Worm (Caenorhabditis elegans): ENCODE data around the gene dlc-4.

The dlc-4 gene

DNA sequence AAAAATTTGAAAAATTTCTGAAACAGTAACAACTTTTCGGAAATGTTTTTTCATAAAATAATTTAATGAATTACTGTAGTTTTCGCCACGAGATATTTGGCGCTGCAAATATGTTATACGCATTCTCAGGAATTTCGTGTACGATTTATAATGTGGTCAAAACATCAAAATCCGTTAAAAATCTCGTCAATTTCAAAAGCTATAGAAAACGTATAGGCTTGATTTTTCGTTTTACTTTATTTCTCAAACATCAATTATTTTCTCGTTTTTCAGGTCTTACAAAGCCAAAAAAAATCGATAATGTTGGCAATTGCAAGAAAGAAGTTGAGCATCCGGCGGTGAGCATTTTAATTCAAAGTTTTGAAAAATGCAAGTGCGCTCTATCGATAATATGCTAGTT, at the start of gene dlc-4:
Gene dlc-4 (plus strand): TSS at position 301 of the 400 bp plus-strand sequence.
- TF ChIP-seq attf-6 (GFP tag; IDR thresholded peaks at IDR 0.05), result peak; percentile 68; the same call in 1 of the 2 replicates
- no peak for TF ChIP-seq somi-1 (GFP tag; optimal IDR thresholded peaks at IDR 0.05)

- TF ChIP-seq ceh-40 (GFP tag; IDR thresholded peaks at IDR 0.05), result no peak
- TF ChIP-seq snpc-4 (GFP tag; optimal IDR thresholded peaks at IDR 0.05), result no peak
- TF ChIP-seq snpc-4 (tag; optimal IDR thresholded peaks at IDR 0.05), result peak in 1 of 4 experiments; percentile 36
- no peak for TF ChIP-seq attf-3 (GFP tag; conservative IDR thresholded peaks at IDR 0.05)
- no peak for TF ChIP-seq F37B4.10 (GFP tag; IDR thresholded peaks at IDR 0.05)
- no peak for TF ChIP-seq cebp-1 (GFP tag; IDR thresholded peaks at IDR 0.05)
- TF ChIP-seq cebp-1 (tag; optimal IDR thresholded peaks at IDR 0.05), result no peak
Measured at ce11 chrIV:16393668-16394067, 49.4 kb upstream of the dlc-4 start, which contains the start of gene Y65A5A.24. TSS of gene Y65A5A.24 (plus strand) at chrIV:16393968.

ce11 chrIV:16396651-16397050, 46.4 kb upstream of the dlc-4 start:
- TF ChIP-seq unc-62 (GFP tag; optimal IDR thresholded peaks at IDR 0.05), result peak; percentile 93
- no peak for TF ChIP-seq F52B5.7 (tag; optimal IDR thresholded peaks at IDR 0.05)

- TF ChIP-seq ceh-27 (GFP tag; optimal IDR thresholded peaks at IDR 0.05) (peak; percentile 43), C17E4.6 (GFP tag; IDR thresholded peaks at IDR 0.05) (no peak), C06A6.2 (GFP tag; conservative IDR thresholded peaks at IDR 0.05) (no peak), pbrm-1 (GFP tag; IDR thresholded peaks at IDR 0.05) (peak; percentile 82), Y53F4B.3 (GFP tag; IDR thresholded peaks at IDR 0.05) (no peak), hsf-1 (GFP tag; IDR thresholded peaks at IDR 0.05) (0 out of 2 replicates have a peak, but pooled peaks have one; percentile 35), T07F8.4 (tag; optimal IDR thresholded peaks at IDR 0.05) (peak; percentile 32), ztf-3 (GFP tag; optimal IDR thresholded peaks at IDR 0.05) (no peak), tlf-1 (GFP tag; optimal IDR thresholded peaks at IDR 0.05) (no peak), Y67H2A.10 (GFP tag; conservative IDR thresholded peaks at IDR 0.05) (no peak), ceh-100 (GFP tag; IDR thresholded peaks at IDR 0.05) (peak; percentile 55; the same call in 1 of the 2 replicates), nhr-90 (tag; optimal IDR thresholded peaks at IDR 0.05) (peak; percentile 69), cebp-1 (GFP tag; IDR thresholded peaks at IDR 0.05) (no peak), cebp-1 (tag; optimal IDR thresholded peaks at IDR 0.05) (peak; percentile 50), lsl-1 (GFP tag; optimal IDR thresholded peaks at IDR 0.05) (peak; percentile 31), snpc-4 (GFP tag; optimal IDR thresholded peaks at IDR 0.05) (peak; percentile 88), snpc-4 (tag; optimal IDR thresholded peaks at IDR 0.05) (peak; percentile 18 to 96 (median 91)), dpff-1 (tag; optimal IDR thresholded peaks at IDR 0.05) (no peak), lin-54 (GFP tag; optimal IDR thresholded peaks at IDR 0.05) (peak; percentile 32), bed-2 (GFP tag; IDR thresholded peaks at IDR 0.05) (no peak), nhr-80 (tag; optimal IDR thresholded peaks at IDR 0.05) (no peak), F37B4.10 (GFP tag; IDR thresholded peaks at IDR 0.05) (no peak), atf-7 (tag; optimal IDR thresholded peaks at IDR 0.05) (no peak), sdz-38 (tag; optimal IDR thresholded peaks at IDR 0.05) (no peak), nfyb-1 (GFP tag; IDR thresholded peaks at IDR 0.05) (peak; percentile 69; the same call in 1 of the 2 replicates), snpc-1.1 (tag; optimal IDR thresholded peaks at IDR 0.05; ENCODE audit: insufficient read depth) (no peak), hmg-20 (GFP tag; IDR thresholded peaks at IDR 0.05) (peak; percentile 56; the same call in 1 of the 2 replicates), mxl-1 (tag; optimal IDR thresholded peaks at IDR 0.05) (peak; percentile 70), him-1 (tag; optimal IDR thresholded peaks at IDR 0.05) (no peak), F52B5.7 (tag; optimal IDR thresholded peaks at IDR 0.05) (peak; percentile 25), nhr-27 (tag; optimal IDR thresholded peaks at IDR 0.05) (peak; percentile 41), chd-7 (tag; optimal IDR thresholded peaks at IDR 0.05) (peak; percentile 70), sea-2 (GFP tag; IDR thresholded peaks at IDR 0.05) (no peak), nhr-120 (GFP tag; IDR thresholded peaks at IDR 0.05) (0 out of 2 replicates have a peak, but pooled peaks have one; percentile 53), xnd-1 (tag; optimal IDR thresholded peaks at IDR 0.05) (no peak), aptf-2 (GFP tag; conservative IDR thresholded peaks at IDR 0.05) (no peak), unc-62 (GFP tag; optimal IDR thresholded peaks at IDR 0.05) (no peak)
Measured at ce11 chrIV:16397845-16398607, 45.0 kb upstream of the dlc-4 start.

Data from whole organism, young adult.